Worm (Caenorhabditis elegans): ENCODE results near the gene adss-1.

- TF ChIP-seq bed-1 (GFP tag; IDR thresholded peaks at IDR 0.05) (no peak), dpl-1 (GFP tag; optimal IDR thresholded peaks at IDR 0.05) (peak; percentile 5), lir-1 (GFP tag; conservative IDR thresholded peaks at IDR 0.05) (no peak), dox-1 (GFP tag; IDR thresholded peaks at IDR 0.05) (no peak), Y67H2A.10 (GFP tag; conservative IDR thresholded peaks at IDR 0.05) (no peak), hrde-1 (tag; optimal IDR thresholded peaks at IDR 0.05; ENCODE audit: borderline replicate concordance) (no peak), fkh-3 (tag; optimal IDR thresholded peaks at IDR 0.05) (no peak), cebp-2 (GFP tag; IDR thresholded peaks at IDR 0.05) (no peak), unc-62 (GFP tag; optimal IDR thresholded peaks at IDR 0.05) (no peak), nhr-90 (tag; optimal IDR thresholded peaks at IDR 0.05) (no peak), Y53F4B.3 (GFP tag; IDR thresholded peaks at IDR 0.05) (no peak), snpc-4 (GFP tag; optimal IDR thresholded peaks at IDR 0.05) (no peak), snpc-4 (tag; optimal IDR thresholded peaks at IDR 0.05) (no peak), ZK185.1 (tag; optimal IDR thresholded peaks at IDR 0.05; ENCODE audit: poor library complexity, severe bottlenecking) (no peak), ceh-91 (GFP tag; IDR thresholded peaks at IDR 0.05) (no peak)
These were observed 12.6 kb downstream of the adss-1 start for ce11 chrV:4810653-4811052.
